Worm (Caenorhabditis elegans) whole organism, L3 larva: ENCODE data around the gene K11H3.2.

Experiments used
- ceh-28 ChIP-seq: fragments of 150-350 bp; optimal IDR thresholded peaks from 2 replicates; lab custom pipeline; 2014; ENCODE audit warnings: missing biosample characterization, missing genetic modification reagents, missing genetic modification characterization
- ceh-82 ChIP-seq: fragments of 150-350 bp; optimal IDR thresholded peaks from 2 replicates; lab custom pipeline; 2014; ENCODE audit warnings: missing biosample characterization, missing genetic modification characterization
- egl-5 ChIP-seq: fragments of 150-350 bp; optimal IDR thresholded peaks from 2 replicates; lab custom pipeline; 2017; ENCODE audit warnings: missing biosample characterization, missing genetic modification reagents, missing genetic modification characterization, inconsistent platforms
- elt-2 ChIP-seq: sonication (generic microtip); optimal IDR thresholded peaks from 2 replicates; lab custom pipeline; 2016; ENCODE audit warnings: missing genetic modification reagents, mild to moderate bottlenecking, missing genetic modification characterization, missing compliant biosample characterization
- elt-3 ChIP-seq, 3 experiments: fragments of 150-350 bp in 1 of 3; sonication (generic microtip) in 2 of 3; optimal IDR thresholded peaks; 2 replicates in 2 of 3; 4 replicates in 1 of 3; lab custom pipeline; 2014 to 2017; ENCODE audit warnings: missing biosample characterization in 3 of 3, missing genetic modification characterization in 3 of 3
- fkh-10 ChIP-seq: sonication (generic microtip); optimal IDR thresholded peaks from 2 replicates; lab custom pipeline; 2017; ENCODE audit warnings: missing biosample characterization, missing genetic modification reagents, missing genetic modification characterization
- fkh-2 ChIP-seq: fragments of 150-350 bp; optimal IDR thresholded peaks from 2 replicates; lab custom pipeline; 2014; ENCODE audit warnings: missing biosample characterization, missing genetic modification reagents, missing genetic modification characterization
- fos-1 ChIP-seq: fragments of 150-350 bp; optimal IDR thresholded peaks from 2 replicates; lab custom pipeline; 2014; ENCODE audit warnings: missing biosample characterization, missing genetic modification characterization
- hmg-11 ChIP-seq: sonication (generic microtip); optimal IDR thresholded peaks from 2 replicates; lab custom pipeline; 2016; ENCODE audit warnings: missing genetic modification characterization, missing compliant biosample characterization
- lin-39 ChIP-seq: fragments of 150-350 bp; optimal IDR thresholded peaks from 2 replicates; lab custom pipeline; 2018; ENCODE audit warnings: missing biosample characterization, missing genetic modification reagents, missing genetic modification characterization
- lsy-12 ChIP-seq: sonication (generic microtip); optimal IDR thresholded peaks from 2 replicates; lab custom pipeline; 2016; ENCODE audit warnings: mild to moderate bottlenecking, missing genetic modification characterization, missing compliant biosample characterization
- mml-1 ChIP-seq: fragments of 150-350 bp; sonication (generic microtip); optimal IDR thresholded peaks from 3 replicates; lab custom pipeline; 2014; ENCODE audit warnings: missing biosample characterization, missing genetic modification characterization
- nfya-1 ChIP-seq: sonication (generic microtip); optimal IDR thresholded peaks from 2 replicates; lab custom pipeline; 2017; ENCODE audit warnings: missing genetic modification characterization, mild to moderate bottlenecking, missing compliant biosample characterization, antibody characterized with exemption, moderate library complexity; ENCODE audit not compliant: insufficient read depth
- nhr-12 ChIP-seq: fragments of 150-350 bp; optimal IDR thresholded peaks from 2 replicates; lab custom pipeline; 2014; ENCODE audit warnings: missing biosample characterization, missing genetic modification characterization
- nhr-23 ChIP-seq: fragments of 150-350 bp; optimal IDR thresholded peaks from 2 replicates; lab custom pipeline; 2014; ENCODE audit warnings: missing biosample characterization, missing genetic modification reagents, missing genetic modification characterization
- nhr-237 ChIP-seq: fragments of 150-350 bp; optimal IDR thresholded peaks from 2 replicates; lab custom pipeline; 2014; ENCODE audit warnings: missing biosample characterization, missing genetic modification characterization
- nhr-25 ChIP-seq: sonication (generic microtip); optimal IDR thresholded peaks from 2 replicates; lab custom pipeline; 2017; ENCODE audit warnings: missing biosample characterization, missing genetic modification characterization
- nhr-28 ChIP-seq: fragments of 150-350 bp; optimal IDR thresholded peaks from 2 replicates; lab custom pipeline; 2014; ENCODE audit warnings: missing biosample characterization, missing genetic modification characterization
- nhr-43 ChIP-seq: sonication (generic microtip); optimal IDR thresholded peaks from 2 replicates; lab custom pipeline; 2016; ENCODE audit warnings: mild to moderate bottlenecking, missing genetic modification characterization, missing compliant biosample characterization; ENCODE audit not compliant: poor library complexity, severe bottlenecking
- nhr-67 ChIP-seq: fragments of 150-350 bp; optimal IDR thresholded peaks from 2 replicates; lab custom pipeline; 2014; ENCODE audit warnings: missing biosample characterization, missing genetic modification characterization
- nhr-76 ChIP-seq: fragments of 150-350 bp; sonication (generic microtip); optimal IDR thresholded peaks from 5 replicates; lab custom pipeline; 2014; ENCODE audit warnings: missing biosample characterization, missing genetic modification characterization
- nhr-77 ChIP-seq: fragments of 150-350 bp; optimal IDR thresholded peaks from 2 replicates; lab custom pipeline; 2014; ENCODE audit warnings: missing biosample characterization, missing genetic modification characterization
- pha-4 ChIP-seq: fragments of 150-350 bp; optimal IDR thresholded peaks from 2 replicates; lab custom pipeline; 2014; ENCODE audit warnings: missing biosample characterization, missing genetic modification reagents, missing genetic modification characterization
- sea-2 ChIP-seq: fragments of 150-350 bp; sonication (generic microtip); optimal IDR thresholded peaks from 4 replicates; lab custom pipeline; 2014; ENCODE audit warnings: missing biosample characterization, missing genetic modification reagents, missing genetic modification characterization
- skn-1 ChIP-seq: fragments of 150-350 bp; optimal IDR thresholded peaks from 2 replicates; lab custom pipeline; 2014; ENCODE audit warnings: missing biosample characterization, missing genetic modification characterization
- snpc-4 ChIP-seq: fragments of 150-350 bp; optimal IDR thresholded peaks from 2 replicates; lab custom pipeline; 2014; ENCODE audit warnings: missing biosample characterization, missing genetic modification characterization
- tbx-2 ChIP-seq: sonication (generic microtip); optimal IDR thresholded peaks from 2 replicates; lab custom pipeline; 2016; ENCODE audit warnings: mild to moderate bottlenecking, missing genetic modification characterization, missing compliant biosample characterization
- zag-1 ChIP-seq: fragments of 150-350 bp; optimal IDR thresholded peaks from 2 replicates; lab custom pipeline; 2014; ENCODE audit warnings: missing biosample characterization, missing genetic modification characterization
- ztf-11 ChIP-seq: fragments of 150-350 bp; optimal IDR thresholded peaks from 2 replicates; lab custom pipeline; 2014; ENCODE audit warnings: missing biosample characterization, missing genetic modification characterization
- ztf-4 ChIP-seq: fragments of 150-350 bp; optimal IDR thresholded peaks from 2 replicates; lab custom pipeline; 2014; ENCODE audit warnings: missing biosample characterization, missing genetic modification characterization

The K11H3.2 gene

ce11 chrIII:9867780-9868503, 21.7 kb downstream of the K11H3.2 start, which contains the start of gene dhhc-4 (continued):
- TF ChIP-seq fkh-2 (tag; lab: Kevin White, UChicago) (no peak), hmg-11 (tag; lab: Kevin White, UChicago) (no peak), skn-1 (no peak), lsy-12 (tag; lab: Kevin White, UChicago) (peak; percentile 52), ztf-11 (no peak), ceh-82 (tag; lab: Kevin White, UChicago) (peak; percentile 47), pha-4 (tag; lab: Kevin White, UChicago) (peak; percentile 11), sea-2 (GFP tag; lab: Kevin White, UChicago) (no peak), snpc-4 (tag; lab: Kevin White, UChicago) (no peak), elt-3 (tag; optimal IDR thresholded peaks at IDR 0.05; lab: Kevin White, UChicago) (no peak), ceh-28 (tag; lab: Kevin White, UChicago) (no peak), mml-1 (tag; lab: Kevin White, UChicago) (no peak), nhr-237 (no peak)

- TF ChIP-seq ztf-11 (no peak), elt-3 (tag; optimal IDR thresholded peaks at IDR 0.05; lab: Kevin White, UChicago) (no peak), tbx-2 (tag; lab: Kevin White, UChicago) (no peak), lin-39 (no peak), nhr-237 (no peak), fos-1 (tag; lab: Kevin White, UChicago) (no peak), nhr-76 (tag; lab: Kevin White, UChicago) (no peak), elt-2 (tag; lab: Kevin White, UChicago) (no peak)
Observed at ce11 chrIII:9871032-9871431, 24.8 kb downstream of the K11H3.2 start, which contains the start of gene ZK757.1. Gene ZK757.1, minus strand, starts transcription at chrIII:9871132.

- TF ChIP-seq nfya-1 (tag; lab: Kevin White, UChicago) = peak; percentile 85
- no peak for TF ChIP-seq lsy-12 (tag; lab: Kevin White, UChicago)
Observed at ce11 chrIII:9874515-9874914, 28.3 kb downstream of the K11H3.2 start.

ce11 chrIII:9876951-9877350, 30.8 kb downstream of the K11H3.2 start, which contains the start of gene ZK757.10:
Gene ZK757.10, plus strand, starts transcription at chrIII:9877251.
- TF ChIP-seq elt-2 (tag; lab: Kevin White, UChicago) (no peak), nhr-25 (tag; lab: Kevin White, UChicago) (no peak), nhr-23 (tag; lab: Kevin White, UChicago) (no peak), nhr-67 (tag; lab: Kevin White, UChicago) (no peak), zag-1 (tag; lab: Kevin White, UChicago) (no peak), snpc-4 (tag; lab: Kevin White, UChicago) (no peak), hmg-11 (tag; lab: Kevin White, UChicago) (no peak), ztf-4 (tag; lab: Kevin White, UChicago) (no peak), fkh-10 (GFP tag; lab: Kevin White, UChicago) (no peak), egl-5 (tag; lab: Kevin White, UChicago) (no peak), ceh-28 (tag; lab: Kevin White, UChicago) (no peak), nhr-28 (tag; lab: Kevin White, UChicago) (no peak), nhr-43 (tag; lab: Kevin White, UChicago) (no peak), mml-1 (tag; lab: Kevin White, UChicago) (no peak)

ce11 chrIII:9878828-9879227, 32.6 kb downstream of the K11H3.2 start, which contains the start of gene ZK757.2:
Gene ZK757.2, minus strand, starts transcription at chrIII:9878928.
- TF ChIP-seq hmg-11 (tag; lab: Kevin White, UChicago) = no peak
- TF ChIP-seq ceh-82 (tag; lab: Kevin White, UChicago) = no peak
- no peak for TF ChIP-seq lsy-12 (tag; lab: Kevin White, UChicago)
- no peak for TF ChIP-seq nhr-12 (tag; lab: Kevin White, UChicago)
- no peak for TF ChIP-seq nhr-77
- TF ChIP-seq, all 47 proteins: peak for 0
